Worm (Caenorhabditis elegans): ENCODE results near the gene reps-1.

DNA sequence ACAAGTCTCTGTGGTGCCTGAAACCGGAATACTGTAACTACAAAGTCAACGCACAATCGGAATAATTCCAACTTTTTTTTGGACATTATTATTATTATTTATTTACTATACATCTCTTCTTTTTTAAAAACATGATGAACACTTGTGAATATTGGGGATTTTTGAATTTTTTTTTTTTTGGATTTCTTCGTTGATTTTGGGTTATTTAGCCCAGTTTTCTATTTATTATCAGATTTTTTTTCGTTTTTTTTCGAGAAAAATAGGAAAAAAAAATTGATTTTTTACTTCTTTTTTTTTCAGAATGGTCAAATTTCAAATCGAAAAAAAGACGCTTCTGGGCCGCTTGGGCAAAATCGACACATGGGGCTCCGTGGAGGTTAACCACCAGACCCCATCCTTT lies 7.7 kb upstream of the reps-1 start, which contains the start of gene tgt-2:
- TF ChIP-seq unc-62 (GFP tag; optimal IDR thresholded peaks at IDR 0.05), result no peak
- no peak for TF ChIP-seq snpc-4 (tag; optimal IDR thresholded peaks at IDR 0.05)
- no peak for TF ChIP-seq lsy-2 (tag; optimal IDR thresholded peaks at IDR 0.05)
- TF ChIP-seq mab-5 (tag; optimal IDR thresholded peaks at IDR 0.05), result no peak
- TF ChIP-seq blmp-1 (tag; optimal IDR thresholded peaks at IDR 0.05), result no peak
- TF ChIP-seq mep-1 (tag; optimal IDR thresholded peaks at IDR 0.05), result no peak
- TF ChIP-seq elt-3 (tag; optimal IDR thresholded peaks at IDR 0.05), result no peak
- no peak for TF ChIP-seq lin-13 (tag; optimal IDR thresholded peaks at IDR 0.05)
- TF ChIP-seq ces-1 (GFP tag; optimal IDR thresholded peaks at IDR 0.05), result no peak
- TF ChIP-seq unc-39 (tag; optimal IDR thresholded peaks at IDR 0.05), result no peak
- TF ChIP-seq nhr-2 (tag; optimal IDR thresholded peaks at IDR 0.05), result no peak
- no peak for TF ChIP-seq nhr-237 (tag; optimal IDR thresholded peaks at IDR 0.05)

Measured in whole organism, mixed stage, embryonic.